Worm (Caenorhabditis elegans) whole organism, mixed stage, embryonic: ENCODE measurements around the gene F18F11.4.

ENCODE experiments used
- M03D4.4 ChIP-seq: sonication (generic microtip); optimal IDR thresholded peaks from 2 replicates; lab custom pipeline; 2017; ENCODE audit warnings: mild to moderate bottlenecking, missing genetic modification characterization, missing compliant biosample characterization
- bed-3 ChIP-seq: fragments of 200-800 bp; sonication (Bioruptor generic); optimal IDR thresholded peaks from 3 replicates; lab custom pipeline; 2018; ENCODE audit warnings: mild to moderate bottlenecking, missing genetic modification characterization, moderate library complexity, missing compliant biosample characterization
- blmp-1 ChIP-seq: fragments of 150-350 bp; optimal IDR thresholded peaks from 2 replicates; lab custom pipeline; 2014; ENCODE audit warnings: missing biosample characterization, missing genetic modification characterization
- ceh-39 ChIP-seq: fragments of 150-350 bp; optimal IDR thresholded peaks from 2 replicates; lab custom pipeline; 2014; ENCODE audit warnings: missing biosample characterization, missing genetic modification characterization
- ceh-43 ChIP-seq: fragments of 200-800 bp; sonication (Bioruptor generic); optimal IDR thresholded peaks from 2 replicates; lab custom pipeline; 2018; ENCODE audit warnings: mild to moderate bottlenecking, missing genetic modification characterization, moderate library complexity, missing compliant biosample characterization
- ceh-83 ChIP-seq: fragments of 200-800 bp; sonication (Bioruptor generic); optimal IDR thresholded peaks from 2 replicates; lab custom pipeline; 2018; ENCODE audit warnings: mild to moderate bottlenecking, missing genetic modification characterization, missing compliant biosample characterization
- ces-1 ChIP-seq: fragments of 150-350 bp; optimal IDR thresholded peaks from 2 replicates; lab custom pipeline; 2014; ENCODE audit warnings: missing biosample characterization, missing genetic modification reagents, missing genetic modification characterization
- cnd-1 ChIP-seq: fragments of 200-800 bp; sonication (Bioruptor generic); optimal IDR thresholded peaks from 2 replicates; lab custom pipeline; 2018; ENCODE audit warnings: mild to moderate bottlenecking, missing genetic modification characterization, missing compliant biosample characterization
- drap-1 ChIP-seq: fragments of 200-800 bp; sonication (Bioruptor generic); optimal IDR thresholded peaks from 3 replicates; lab custom pipeline; 2018; ENCODE audit warnings: mild to moderate bottlenecking, missing genetic modification characterization, missing compliant biosample characterization
- elt-1 ChIP-seq: sonication (generic microtip); optimal IDR thresholded peaks from 2 replicates; lab custom pipeline; 2017; ENCODE audit warnings: missing genetic modification characterization, mild to moderate bottlenecking, missing compliant biosample characterization, antibody characterized with exemption, moderate library complexity, borderline replicate concordance; ENCODE audit not compliant: insufficient read depth
- flh-1 ChIP-seq: fragments of 200-800 bp; sonication (Bioruptor generic); optimal IDR thresholded peaks from 2 replicates; lab custom pipeline; 2018; ENCODE audit warnings: mild to moderate bottlenecking, missing genetic modification characterization, moderate library complexity, missing compliant biosample characterization
- ham-2 ChIP-seq: fragments of 200-800 bp; sonication (Bioruptor generic); optimal IDR thresholded peaks from 2 replicates; lab custom pipeline; 2018; ENCODE audit warnings: mild to moderate bottlenecking, missing genetic modification characterization, missing compliant biosample characterization
- hlh-1 ChIP-seq: fragments of 150-350 bp; optimal IDR thresholded peaks from 2 replicates; lab custom pipeline; 2014; ENCODE audit warnings: missing biosample characterization, missing genetic modification reagents, missing genetic modification characterization
- lin-13 ChIP-seq: fragments of 150-350 bp; optimal IDR thresholded peaks from 2 replicates; lab custom pipeline; 2014; ENCODE audit warnings: missing biosample characterization, missing genetic modification characterization
- lin-32 ChIP-seq: fragments of 200-800 bp; sonication (Bioruptor generic); optimal IDR thresholded peaks from 2 replicates; lab custom pipeline; 2018; ENCODE audit warnings: mild to moderate bottlenecking, missing genetic modification characterization, missing compliant biosample characterization
- lsy-2 ChIP-seq: fragments of 150-350 bp; optimal IDR thresholded peaks from 2 replicates; lab custom pipeline; 2014; ENCODE audit warnings: missing biosample characterization, missing genetic modification characterization
- mab-5 ChIP-seq: fragments of 150-350 bp; optimal IDR thresholded peaks from 2 replicates; lab custom pipeline; 2014; ENCODE audit warnings: missing biosample characterization, missing genetic modification characterization
- mep-1 ChIP-seq: fragments of 150-350 bp; optimal IDR thresholded peaks from 2 replicates; lab custom pipeline; 2017; ENCODE audit warnings: missing biosample characterization, missing genetic modification reagents, missing genetic modification characterization, inconsistent platforms
- mls-2 ChIP-seq: sonication (generic microtip); optimal IDR thresholded peaks from 2 replicates; lab custom pipeline; 2016; ENCODE audit warnings: mild to moderate bottlenecking, missing genetic modification characterization, moderate library complexity, missing compliant biosample characterization
- nhr-12 ChIP-seq: fragments of 150-350 bp; optimal IDR thresholded peaks from 2 replicates; lab custom pipeline; 2014; ENCODE audit warnings: missing biosample characterization, missing genetic modification characterization
- nhr-2 ChIP-seq: fragments of 150-350 bp; optimal IDR thresholded peaks from 2 replicates; lab custom pipeline; 2014; ENCODE audit warnings: missing biosample characterization, missing genetic modification characterization
- nhr-237 ChIP-seq: fragments of 150-350 bp; optimal IDR thresholded peaks from 2 replicates; lab custom pipeline; 2014; ENCODE audit warnings: missing biosample characterization, missing genetic modification characterization
- nhr-28 ChIP-seq: fragments of 150-350 bp; optimal IDR thresholded peaks from 2 replicates; lab custom pipeline; 2014; ENCODE audit warnings: missing biosample characterization, missing genetic modification characterization
- nhr-76 ChIP-seq: sonication (generic microtip); optimal IDR thresholded peaks from 2 replicates; lab custom pipeline; 2017; ENCODE audit warnings: missing biosample characterization, missing genetic modification characterization
- pha-4 ChIP-seq: fragments of 150-350 bp; optimal IDR thresholded peaks from 2 replicates; lab custom pipeline; 2018; ENCODE audit warnings: missing biosample characterization, missing genetic modification reagents, missing genetic modification characterization
- sem-2 ChIP-seq: fragments of 200-800 bp; sonication (Bioruptor generic); optimal IDR thresholded peaks from 2 replicates; lab custom pipeline; 2018; ENCODE audit warnings: mild to moderate bottlenecking, missing genetic modification characterization, missing compliant biosample characterization
- snpc-4 ChIP-seq: fragments of 150-350 bp; optimal IDR thresholded peaks from 2 replicates; lab custom pipeline; 2014; ENCODE audit warnings: missing biosample characterization, missing genetic modification characterization
- sptf-1 ChIP-seq: sonication (generic microtip); optimal IDR thresholded peaks from 2 replicates; lab custom pipeline; 2017; ENCODE audit warnings: mild to moderate bottlenecking, missing genetic modification characterization, moderate library complexity, missing compliant biosample characterization
- tbx-8 ChIP-seq: fragments of 200-800 bp; sonication (Bioruptor generic); optimal IDR thresholded peaks from 2 replicates; lab custom pipeline; 2018; ENCODE audit warnings: mild to moderate bottlenecking, missing genetic modification characterization, moderate library complexity, missing compliant biosample characterization
- unc-120 ChIP-seq: sonication (generic microtip); optimal IDR thresholded peaks from 2 replicates; lab custom pipeline; 2017; ENCODE audit warnings: missing genetic modification characterization, missing compliant biosample characterization; ENCODE audit not compliant: poor library complexity, severe bottlenecking
- unc-39 ChIP-seq: fragments of 150-350 bp; optimal IDR thresholded peaks from 2 replicates; lab custom pipeline; 2014; ENCODE audit warnings: missing biosample characterization, missing genetic modification characterization
- unc-62 ChIP-seq: fragments of 150-350 bp; optimal IDR thresholded peaks from 2 replicates; lab custom pipeline; 2014; ENCODE audit warnings: missing biosample characterization, missing genetic modification reagents, missing genetic modification characterization
- zip-8 ChIP-seq: fragments of 150-350 bp; optimal IDR thresholded peaks from 2 replicates; lab custom pipeline; 2014; ENCODE audit warnings: missing biosample characterization, missing genetic modification characterization

Gene F18F11.4

ce11 chrIV:330523-330922, at the start of gene F18F11.4:
F18F11.4 (plus strand) TSS chrIV:330823.
- TF ChIP-seq ces-1 (GFP tag; lab: Kevin White, UChicago) = no peak
- TF ChIP-seq elt-1 (tag; lab: Kevin White, UChicago) = peak; percentile 50
- TF ChIP-seq mep-1 = no peak
- no peak for TF ChIP-seq sptf-1 (tag; lab: Kevin White, UChicago)

DNA sequence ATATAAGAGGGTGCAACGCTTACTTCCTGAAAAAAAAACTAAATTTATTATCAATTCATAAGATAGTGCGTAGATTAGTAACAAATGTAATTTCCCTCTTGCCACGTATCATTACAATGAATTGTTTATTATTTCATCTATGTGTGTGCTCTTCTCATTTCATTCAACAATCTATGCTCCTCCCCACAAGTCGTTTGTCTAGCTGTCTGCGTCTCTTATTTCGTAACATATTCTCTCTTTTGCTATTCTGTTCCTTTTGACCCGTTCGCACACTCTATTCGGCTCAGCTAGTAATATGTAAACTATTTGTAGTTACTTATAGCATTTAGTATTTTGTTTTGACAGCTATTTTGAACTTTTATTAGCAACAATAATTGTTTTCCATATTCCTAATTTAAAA, 48.6 kb upstream of the F18F11.4 start:
- TF ChIP-seq unc-62 (GFP tag; lab: Kevin White, UChicago) (no peak), lsy-2 (tag; lab: Kevin White, UChicago) (no peak), ces-1 (GFP tag; lab: Kevin White, UChicago) (peak; percentile 14), nhr-76 (tag; lab: Kevin White, UChicago) (no peak), ceh-83 (no peak), mab-5 (no peak), lin-32 (GFP tag; lab: Kevin White, UChicago) (no peak), hlh-1 (tag; lab: Kevin White, UChicago) (no peak), unc-120 (peak; percentile 56), nhr-12 (tag; lab: Kevin White, UChicago) (no peak), bed-3 (GFP tag; lab: Kevin White, UChicago) (no peak)

ce11 chrIV:283347-283746, 47.3 kb upstream of the F18F11.4 start, which contains the start of gene best-19:
best-19 (plus strand) TSS chrIV:283647.
- TF ChIP-seq ces-1 (GFP tag; lab: Kevin White, UChicago) = no peak
- TF ChIP-seq hlh-1 (tag; lab: Kevin White, UChicago) = no peak
- no peak for TF ChIP-seq ceh-39
- no peak for TF ChIP-seq snpc-4 (tag; lab: Kevin White, UChicago)
- TF ChIP-seq nhr-76 (tag; lab: Kevin White, UChicago) = no peak
- TF ChIP-seq unc-39 (tag; lab: Kevin White, UChicago) = no peak
- no peak for TF ChIP-seq nhr-12 (tag; lab: Kevin White, UChicago)
- TF ChIP-seq flh-1 (GFP tag; lab: Kevin White, UChicago) = no peak
- no peak for TF ChIP-seq blmp-1 (tag; lab: Kevin White, UChicago)
- TF ChIP-seq nhr-2 (tag; lab: Kevin White, UChicago) = no peak
- TF ChIP-seq unc-62 (GFP tag; lab: Kevin White, UChicago) = no peak
- TF ChIP-seq bed-3 (GFP tag; lab: Kevin White, UChicago) = no peak
- TF ChIP-seq ceh-43 (GFP tag; lab: Kevin White, UChicago) = no peak
- no peak for TF ChIP-seq mab-5

ce11 chrIV:288027-288426, 42.6 kb upstream of the F18F11.4 start, which contains the start of gene T21D12.14:
T21D12.14 (minus strand) TSS chrIV:288127.
- TF ChIP-seq hlh-1 (tag; lab: Kevin White, UChicago) (no peak), mab-5 (no peak), ham-2 (GFP tag; lab: Kevin White, UChicago) (no peak), nhr-28 (tag; lab: Kevin White, UChicago) (no peak), nhr-76 (tag; lab: Kevin White, UChicago) (no peak), zip-8 (tag; lab: Kevin White, UChicago) (no peak), ceh-39 (no peak), snpc-4 (tag; lab: Kevin White, UChicago) (no peak), ceh-43 (GFP tag; lab: Kevin White, UChicago) (no peak), unc-39 (tag; lab: Kevin White, UChicago) (no peak), M03D4.4 (tag; lab: Kevin White, UChicago) (no peak), lsy-2 (tag; lab: Kevin White, UChicago) (no peak), sptf-1 (tag; lab: Kevin White, UChicago) (no peak), pha-4 (no peak), drap-1 (GFP tag; lab: Kevin White, UChicago) (no peak), mls-2 (no peak), nhr-2 (tag; lab: Kevin White, UChicago) (no peak), sem-2 (no peak), nhr-237 (tag; lab: Kevin White, UChicago) (no peak)
- TF ChIP-seq, all 35 proteins: peak for 0

DNA sequence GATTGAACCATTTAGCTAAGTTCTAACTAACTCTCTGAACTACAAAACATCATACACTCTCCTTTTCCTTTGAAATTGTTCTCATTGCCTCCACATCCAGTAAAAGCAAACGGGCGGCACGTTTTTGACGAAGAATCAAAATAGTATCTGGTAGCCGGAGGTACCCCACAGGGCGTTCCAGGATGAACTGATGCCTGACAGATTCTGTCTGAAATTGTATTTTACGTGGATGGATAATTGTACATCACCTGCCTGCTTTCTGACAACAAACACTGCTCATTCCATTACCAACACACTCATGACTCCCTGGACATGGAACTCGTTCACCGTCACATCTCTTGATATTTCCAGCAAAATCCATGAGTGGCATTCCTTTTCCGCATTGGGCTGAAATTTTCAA, 40.2 kb upstream of the F18F11.4 start:
- TF ChIP-seq tbx-8 (no peak), nhr-28 (tag; lab: Kevin White, UChicago) (no peak), drap-1 (GFP tag; lab: Kevin White, UChicago) (no peak), mls-2 (no peak), unc-120 (no peak), ham-2 (GFP tag; lab: Kevin White, UChicago) (no peak), unc-62 (GFP tag; lab: Kevin White, UChicago) (no peak), mep-1 (no peak), lin-13 (tag; lab: Kevin White, UChicago) (no peak), elt-1 (tag; lab: Kevin White, UChicago) (no peak), ces-1 (GFP tag; lab: Kevin White, UChicago) (no peak), cnd-1 (tag; lab: Kevin White, UChicago) (no peak), bed-3 (GFP tag; lab: Kevin White, UChicago) (no peak)
